Worm (Caenorhabditis elegans) whole organism, L4/young adult: ENCODE results near the gene F13D12.8.
A peak's percentile ranks its signal among the peaks of the same experiment; 100 is the strongest.

Experiments used
- W03F9.2 ChIP-seq: fragments of 150-350 bp; optimal IDR thresholded peaks from 2 replicates; lab custom pipeline; 2014; ENCODE audit warnings: missing biosample characterization, missing genetic modification characterization
- him-1 ChIP-seq: sonication (generic microtip); optimal IDR thresholded peaks from 2 replicates; lab custom pipeline; 2016; ENCODE audit warnings: missing genotype, missing genetic modification reagents, missing genetic modification characterization, missing compliant biosample characterization

DNA sequence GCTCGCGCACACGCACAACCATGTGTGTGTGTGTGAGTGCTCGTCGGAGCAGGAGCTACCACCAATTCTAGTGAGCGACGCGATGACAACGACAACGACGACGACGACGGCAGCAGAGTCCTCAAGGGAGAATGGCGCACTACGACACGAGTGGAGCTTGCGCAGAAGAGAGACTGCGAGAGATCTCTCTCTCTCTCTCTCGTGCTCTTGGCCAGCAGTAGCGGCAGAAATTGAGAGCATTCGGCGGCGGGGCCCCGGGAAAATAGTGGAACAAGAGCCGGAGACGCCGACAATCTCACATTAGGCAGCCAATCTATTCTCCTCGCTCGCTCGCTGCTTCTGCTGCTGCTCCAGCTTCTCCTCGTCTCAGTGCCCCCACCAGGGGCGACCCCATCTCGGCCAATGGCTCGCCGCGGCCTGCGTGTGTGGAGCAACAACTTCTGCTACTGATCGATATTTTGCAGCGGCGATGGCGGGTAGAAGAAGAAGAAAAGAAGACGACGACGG is 14.4 kb upstream of the F13D12.8 start:
- TF ChIP-seq W03F9.2 (tag; lab: Kevin White, UChicago) (no peak), him-1 (tag; lab: Kevin White, UChicago) (peak; percentile 91)
